Fruit fly (Drosophila melanogaster) S2 (cell line): ENCODE results near the gene CG42688.
A peak's percentile ranks its signal among the peaks of the same experiment; 100 is the strongest.

Source experiments
- CG8478 ChIP-seq: fragments of >200 bp; optimal IDR thresholded peaks from 2 replicates; lab custom pipeline; 2018
- CTCF ChIP-seq, 2 experiments: fragments of >200 bp; optimal IDR thresholded peaks; 2 replicates each; lab custom pipeline; 2018

CG42688 gene

DNA sequence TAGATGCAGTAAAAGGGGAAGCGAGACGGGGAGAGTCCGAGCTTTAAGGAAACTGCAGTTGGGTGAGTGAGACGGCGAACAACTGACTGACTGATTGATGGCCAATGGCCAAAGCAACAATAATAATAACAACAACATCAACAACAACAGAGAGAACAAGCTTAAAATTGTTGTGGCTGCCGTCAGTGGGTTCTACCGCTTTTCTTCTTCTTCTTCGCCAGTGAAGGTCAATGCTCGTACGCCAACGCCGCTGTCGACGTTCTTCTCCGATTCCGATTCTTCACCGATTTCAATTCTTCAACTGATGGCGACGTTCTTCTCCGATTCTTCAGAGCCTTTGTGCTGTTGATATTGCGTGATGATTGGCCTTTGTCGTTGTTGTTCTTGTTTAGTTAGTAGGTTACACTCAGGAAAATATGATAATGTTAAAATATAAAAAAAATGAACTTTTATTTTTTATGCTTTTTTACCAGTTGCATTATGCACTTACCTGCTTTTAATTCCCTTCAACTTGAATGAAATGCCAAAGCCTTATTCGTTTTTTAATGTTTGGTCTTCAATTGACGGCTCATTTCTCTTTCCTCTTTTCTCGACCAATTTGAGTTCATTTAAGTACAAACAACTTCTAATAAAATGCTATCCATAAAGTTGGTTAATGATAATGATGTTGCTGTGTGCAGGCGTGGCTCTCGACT is 40.3 kb downstream of the CG42688 start:
- TF ChIP-seq CTCF (optimal IDR thresholded peaks at IDR 0.05; lab: Kevin White, UChicago), result no peak
- no peak for TF ChIP-seq CG8478

DNA sequence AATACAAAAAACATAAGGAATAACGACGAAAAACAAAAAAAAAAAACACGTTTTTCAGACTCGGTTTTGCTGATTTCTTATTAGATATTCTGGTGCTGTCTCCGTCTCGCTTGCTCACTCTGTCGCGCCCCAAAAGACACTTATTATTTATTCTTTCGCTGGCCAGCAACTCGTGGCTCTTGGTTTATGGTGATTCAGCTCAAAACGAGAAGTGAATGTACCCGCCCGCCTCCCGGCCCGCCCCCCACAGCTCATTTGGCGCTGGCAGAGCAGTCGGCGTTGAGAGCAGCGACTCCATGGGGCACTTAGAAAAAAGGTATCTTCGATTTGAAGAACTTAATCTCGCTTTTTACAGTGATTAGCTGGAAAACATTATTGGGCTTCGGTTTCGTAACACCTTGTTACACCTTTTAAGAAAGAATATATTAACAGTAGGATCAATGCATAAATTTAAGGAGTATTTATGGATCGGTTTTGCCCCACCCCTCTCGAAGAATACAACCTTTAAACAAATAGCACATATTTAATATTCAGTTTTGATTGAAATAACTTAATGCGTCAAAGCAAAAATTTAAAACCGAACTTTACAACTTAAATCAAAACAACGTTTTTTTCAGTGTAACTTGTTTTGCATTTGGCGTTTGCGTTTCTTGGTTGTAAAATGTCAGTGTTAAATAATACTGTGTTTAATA is 41.0 kb downstream of the CG42688 start:
- TF ChIP-seq CTCF (optimal IDR thresholded peaks at IDR 0.05; lab: Kevin White, UChicago), result no peak
- TF ChIP-seq CG8478, result no peak

DNA sequence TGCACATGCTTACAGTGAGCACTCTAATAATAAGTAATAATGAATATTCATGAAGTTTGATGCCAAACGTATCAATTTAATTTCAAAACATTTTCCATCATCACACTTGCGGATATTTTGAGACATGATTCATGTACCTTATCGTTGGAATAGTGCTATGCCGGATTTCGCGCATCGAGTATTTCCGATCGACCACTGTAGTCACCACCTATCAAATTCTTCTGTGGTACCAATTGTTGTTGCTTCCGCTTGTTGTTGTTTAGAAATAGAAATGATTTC is 41.7 kb downstream of the CG42688 start:
- TF ChIP-seq CTCF (optimal IDR thresholded peaks at IDR 0.05; lab: Kevin White, UChicago) (no peak), CG8478 (no peak)

DNA sequence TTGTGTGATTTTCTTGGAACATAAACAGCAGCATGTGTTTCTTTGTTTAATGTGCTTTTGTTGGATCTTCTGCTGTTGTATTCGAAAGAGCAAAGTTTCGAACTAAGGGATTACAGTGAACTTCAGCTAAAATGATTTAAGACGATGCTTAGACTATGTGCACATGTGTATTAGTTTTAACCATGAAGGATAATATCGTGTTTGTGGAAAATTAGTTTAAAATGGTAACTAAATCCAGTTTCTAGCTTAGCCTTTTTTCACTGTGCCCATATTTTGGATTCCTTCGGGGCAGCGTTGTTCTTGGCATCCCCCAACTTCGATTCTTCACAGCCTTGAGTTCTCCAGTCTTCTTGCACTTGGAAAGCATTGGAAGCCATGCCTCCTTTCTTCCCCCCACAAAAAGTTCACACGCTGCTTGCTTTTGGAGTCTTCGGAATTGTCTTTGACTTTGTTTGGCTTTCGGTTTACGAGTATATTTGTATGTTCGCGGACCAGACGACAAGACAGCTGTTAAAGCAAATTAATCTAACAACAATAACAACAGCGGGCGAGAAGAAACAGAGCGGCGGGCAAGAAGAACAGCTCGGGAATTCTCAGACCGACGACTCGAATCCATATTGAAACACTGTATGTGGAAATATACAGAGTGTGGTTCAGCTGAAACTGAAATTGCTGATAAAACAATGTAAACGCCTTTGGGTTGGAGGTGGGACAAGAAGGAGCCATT is 42.2 kb downstream of the CG42688 start:
- no peak for TF ChIP-seq CG8478
- TF ChIP-seq CTCF (optimal IDR thresholded peaks at IDR 0.05; lab: Kevin White, UChicago), result no peak

DNA sequence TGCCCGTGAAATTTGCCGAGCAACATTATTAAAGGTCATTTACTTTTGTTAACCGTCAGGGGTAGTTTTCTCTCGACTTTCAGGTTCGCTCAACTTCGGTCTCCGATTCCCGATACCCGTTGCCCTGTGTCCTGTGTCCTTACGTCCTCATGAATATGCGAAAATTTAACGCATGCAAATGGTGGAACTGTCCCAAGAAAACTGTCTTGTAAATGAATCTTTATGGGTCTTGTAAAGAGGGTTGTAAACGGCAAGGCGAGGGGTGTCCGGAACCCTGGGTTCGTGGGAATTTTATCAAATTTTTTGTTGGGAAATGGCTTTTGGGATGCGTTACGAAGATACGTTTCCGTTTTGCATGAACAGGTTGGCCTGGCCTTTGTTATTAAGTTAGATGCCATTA is 42.9 kb downstream of the CG42688 start:
- no peak for TF ChIP-seq CG8478
- no peak for TF ChIP-seq CTCF (optimal IDR thresholded peaks at IDR 0.05; lab: Kevin White, UChicago)

DNA sequence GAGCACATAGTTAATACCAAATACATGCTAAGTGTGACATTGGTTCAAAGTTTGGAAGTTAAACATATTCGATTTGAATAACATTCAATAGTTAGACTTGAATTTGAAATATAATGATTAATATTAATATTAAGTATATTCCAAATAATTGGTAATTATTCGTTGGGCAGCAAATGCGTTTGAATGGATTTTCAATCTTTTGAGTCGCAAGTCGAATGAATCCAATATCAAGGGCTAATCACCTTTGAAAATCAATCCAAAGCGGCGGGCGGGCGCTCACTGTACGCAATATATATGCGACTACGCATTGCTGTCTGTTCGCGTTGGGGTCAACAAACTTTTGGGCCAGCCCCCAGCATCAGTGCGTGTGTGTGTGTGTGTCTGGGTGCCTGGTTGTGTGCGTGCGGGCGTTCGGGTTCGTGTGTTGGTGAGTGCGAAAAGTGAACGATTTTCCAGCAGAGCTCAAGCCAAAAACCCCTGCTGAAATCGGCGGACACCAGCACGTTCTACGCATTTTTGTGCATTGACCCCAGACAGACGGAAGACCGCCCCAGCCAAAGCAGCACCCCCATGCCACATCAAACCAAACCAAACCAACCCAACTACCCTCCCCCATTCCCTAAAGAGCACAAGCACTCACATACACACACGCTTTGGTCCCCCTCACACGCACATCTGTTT is 44.1 kb downstream of the CG42688 start:
- TF ChIP-seq CTCF (optimal IDR thresholded peaks at IDR 0.05; lab: Kevin White, UChicago), result no peak
- TF ChIP-seq CG8478, result no peak

DNA sequence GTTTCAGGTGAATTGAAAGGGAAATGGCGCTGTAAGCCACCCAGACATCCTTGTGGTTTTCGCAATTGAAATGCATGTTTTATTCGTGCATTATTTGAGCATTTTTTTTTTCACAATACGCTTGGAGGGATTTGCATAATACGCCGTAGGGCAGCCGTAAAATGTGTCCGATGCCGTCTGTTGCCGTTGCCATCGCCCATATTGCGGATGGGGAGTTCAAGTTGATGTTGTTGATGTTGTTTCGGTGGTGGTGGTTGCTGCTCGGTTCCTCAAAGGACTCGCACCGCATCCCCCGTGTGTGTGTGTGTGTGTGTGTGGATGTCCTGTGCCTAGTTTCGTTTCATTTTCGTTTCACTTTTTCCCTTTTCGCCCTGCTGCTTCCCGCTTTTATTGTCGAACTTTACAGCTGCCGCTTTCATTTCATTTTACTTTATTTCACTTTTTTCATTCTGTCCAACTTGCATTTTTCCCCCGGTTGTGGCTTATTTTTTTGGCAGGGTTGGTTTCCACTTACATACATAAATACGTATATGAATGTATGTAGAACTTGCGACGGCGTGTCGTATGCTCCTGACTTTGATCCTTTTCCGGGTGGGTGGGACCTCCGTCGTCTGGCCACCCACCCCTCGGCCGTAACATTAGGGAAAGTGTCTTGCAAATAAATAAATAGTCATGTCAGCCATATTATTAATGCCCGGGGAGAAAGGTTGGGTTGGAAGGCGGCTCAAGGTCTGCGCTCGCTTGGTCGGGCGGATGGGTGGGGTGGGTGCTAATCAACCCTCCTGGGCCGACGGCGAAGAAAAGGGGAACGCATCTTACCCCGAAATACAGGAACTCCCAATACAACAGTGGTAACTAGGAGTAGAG is 44.9 kb downstream of the CG42688 start:
- TF ChIP-seq CTCF (optimal IDR thresholded peaks at IDR 0.05; lab: Kevin White, UChicago) (no peak), CG8478 (no peak)

DNA sequence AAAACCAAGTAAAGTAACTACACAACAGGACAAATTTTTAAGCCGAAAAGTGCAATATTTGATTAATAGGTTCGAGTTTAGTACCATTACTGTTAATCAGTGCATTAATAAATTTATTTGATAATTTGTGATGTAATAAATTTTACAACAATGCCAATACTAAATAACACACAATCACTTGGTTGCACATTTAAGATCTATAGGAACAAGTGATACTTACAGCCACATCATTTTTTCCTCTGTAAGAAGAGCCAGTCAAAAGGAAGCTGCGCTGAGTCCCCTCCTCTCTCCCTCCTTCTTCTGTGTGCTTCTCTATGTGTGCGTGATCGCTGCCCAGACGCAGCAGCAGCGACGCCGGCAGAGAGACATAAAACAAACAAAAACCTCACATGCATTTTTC is 45.9 kb downstream of the CG42688 start:
- TF ChIP-seq CG8478 (no peak), CTCF (optimal IDR thresholded peaks at IDR 0.05; lab: Kevin White, UChicago) (no peak)

DNA sequence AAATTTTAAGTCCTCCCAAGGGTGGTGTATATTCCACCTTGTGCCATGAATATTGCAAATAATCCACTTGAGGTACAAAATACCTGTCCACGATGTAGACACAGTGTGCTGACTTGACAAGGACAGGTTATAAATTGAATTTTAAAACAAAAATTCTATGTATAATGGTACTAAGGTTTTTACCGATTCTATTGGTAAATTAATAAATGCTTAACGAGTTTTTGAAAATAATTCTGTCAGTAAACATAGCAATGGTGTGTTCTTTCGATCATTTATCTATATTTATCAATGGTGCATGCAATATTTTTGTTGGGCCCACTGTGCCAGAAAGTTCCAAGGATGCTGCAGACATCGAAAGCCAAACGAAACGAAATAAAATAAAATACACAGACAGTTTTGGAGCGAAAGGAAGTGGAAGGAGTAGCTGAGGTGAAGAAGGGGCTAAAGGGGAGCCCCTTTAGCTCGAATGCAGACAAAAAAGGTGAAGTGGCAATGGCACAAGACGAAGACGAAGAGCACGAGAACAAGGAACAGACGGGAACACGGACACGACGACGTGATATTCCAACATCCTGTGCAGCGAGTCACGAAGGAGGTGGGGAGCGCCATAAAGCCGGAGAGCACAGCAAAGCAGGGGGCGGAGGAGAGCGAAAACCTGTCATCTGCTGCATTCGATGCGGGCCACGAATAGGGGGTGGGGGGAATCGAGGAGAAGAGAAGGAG is 46.5 kb downstream of the CG42688 start:
- no peak for TF ChIP-seq CTCF (optimal IDR thresholded peaks at IDR 0.05; lab: Kevin White, UChicago)
- no peak for TF ChIP-seq CG8478

DNA sequence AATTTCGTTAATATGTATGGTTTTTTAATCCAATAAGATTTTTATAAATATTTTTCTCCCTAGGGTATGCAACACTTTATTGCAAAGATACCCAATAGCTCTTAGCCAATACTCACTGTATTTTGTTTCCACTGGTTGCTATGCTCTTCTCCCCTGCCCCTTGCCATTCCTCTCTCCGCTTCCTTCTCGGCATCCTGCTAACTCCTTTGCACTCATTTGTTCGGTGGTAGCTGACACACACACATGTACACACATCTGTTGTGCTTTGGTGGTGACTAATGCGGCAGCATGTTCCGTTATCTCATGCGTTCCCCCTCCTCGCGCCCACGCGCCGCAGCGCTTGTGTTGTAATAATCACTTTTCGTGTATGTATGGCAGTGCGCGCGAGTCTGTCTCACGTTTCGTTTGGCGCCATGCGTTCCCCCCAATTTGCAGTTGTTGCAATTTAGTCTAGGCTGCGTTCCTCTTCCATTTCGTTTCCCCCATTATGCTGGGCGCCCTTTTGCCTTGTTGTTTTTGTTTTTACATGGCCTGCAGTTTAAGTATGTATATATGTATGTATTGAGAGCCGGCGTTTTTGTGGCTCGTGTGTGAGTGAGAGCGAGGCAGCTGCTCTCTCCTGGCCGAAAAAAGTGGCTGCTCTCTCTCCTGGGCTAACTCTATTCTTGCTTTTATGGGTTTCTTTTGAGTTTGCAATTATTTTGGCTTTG is 47.6 kb downstream of the CG42688 start, which contains the start of gene Polr1D:
Gene Polr1D, minus strand, starts transcription at position 420 of the 710 bp plus-strand sequence.
- no peak for TF ChIP-seq CG8478
- TF ChIP-seq CTCF (optimal IDR thresholded peaks at IDR 0.05; lab: Kevin White, UChicago), result no peak

DNA sequence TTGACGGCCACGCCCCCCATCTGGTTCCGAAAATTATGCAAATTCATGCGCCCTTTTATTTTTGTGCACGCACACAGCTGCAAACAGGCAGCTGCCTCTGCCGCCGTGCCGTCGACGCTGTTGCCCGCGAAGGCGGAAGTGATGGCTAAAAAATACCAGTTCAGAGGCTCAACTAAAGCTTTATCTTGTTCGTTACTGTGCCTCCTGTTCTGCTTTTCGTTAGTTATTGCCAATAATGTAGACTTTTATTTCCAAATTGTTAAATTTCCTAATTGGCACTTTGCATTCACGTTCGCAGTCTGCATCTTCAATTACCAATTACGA is 48.3 kb downstream of the CG42688 start:
- TF ChIP-seq CTCF (optimal IDR thresholded peaks at IDR 0.05; lab: Kevin White, UChicago) (no peak), CG8478 (no peak)

DNA sequence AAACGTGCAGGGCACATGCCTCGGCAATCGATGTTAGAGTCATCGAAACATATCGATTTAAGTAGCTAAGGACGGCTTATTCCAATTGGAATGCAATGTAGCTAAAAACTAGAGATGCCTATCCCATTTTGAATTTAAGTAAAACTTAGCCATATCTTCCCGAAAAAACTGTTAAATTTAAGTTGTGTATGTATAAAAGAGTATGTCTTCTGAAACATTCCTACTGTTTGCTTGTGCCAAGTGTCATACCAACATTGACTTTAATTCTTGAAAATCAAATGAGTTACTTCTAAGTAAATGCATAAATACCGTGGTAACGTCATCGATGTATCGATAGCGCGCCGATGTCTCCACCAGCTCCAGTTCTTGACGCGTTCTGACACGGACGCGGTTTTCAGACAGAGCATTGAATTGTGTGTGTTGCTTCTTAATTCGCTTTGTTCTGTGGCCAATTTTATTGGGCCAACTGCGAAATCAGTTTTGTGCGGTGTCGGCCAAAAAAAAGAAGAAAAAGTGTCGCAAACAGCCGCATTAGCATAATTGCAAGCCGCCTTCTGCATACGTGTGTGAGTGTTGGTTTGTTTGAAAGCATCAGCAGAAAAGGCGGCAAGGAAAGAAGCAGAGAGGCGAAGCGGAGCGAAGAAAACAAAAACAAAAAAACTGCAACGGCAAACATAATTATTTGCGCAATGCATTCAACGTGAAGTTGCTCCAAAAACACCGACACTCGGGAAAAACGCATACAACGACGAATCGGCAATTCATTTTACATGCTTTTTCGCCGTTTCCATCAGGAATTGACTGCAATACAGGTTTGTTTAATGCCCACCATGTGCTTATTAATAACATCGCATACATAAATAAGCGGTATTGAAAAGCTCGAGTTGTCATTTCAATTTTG is 48.9 kb downstream of the CG42688 start, which contains the start of gene brat:
Gene brat, plus strand, starts transcription at position 352 of the 901 bp plus-strand sequence.
- TF ChIP-seq CG8478 (no peak), CTCF (optimal IDR thresholded peaks at IDR 0.05; lab: Kevin White, UChicago) (peak in 1 of 2 experiments; percentile 12)
